Worm (Caenorhabditis elegans) whole organism, L1 larva: Measurements from ENCODE around the gene W09C2.8.

Experiments
- blmp-1 ChIP-seq: fragments of 150-350 bp; optimal IDR thresholded peaks from 2 replicates; lab custom pipeline; 2014; ENCODE audit warnings: missing biosample characterization, missing genetic modification characterization
- dpl-1 ChIP-seq, 3 experiments: fragments of 150-350 bp in 2 of 3; sonication (generic microtip) in 1 of 3; optimal IDR thresholded peaks; 2 replicates each; lab custom pipeline; 2014 to 2017; ENCODE audit warnings: missing biosample characterization in 3 of 3, missing genetic modification characterization in 3 of 3, missing genetic modification reagents in 3 of 3
- efl-1 ChIP-seq, 4 experiments: fragments of 150-350 bp; optimal IDR thresholded peaks in 3 of 4; peaks in 1 of 4; 1 replicate in 1 of 4; 2 replicates in 3 of 4; lab custom pipeline; 2014; ENCODE audit warnings: missing biosample characterization in 2 of 4, missing genetic modification characterization in 2 of 4, missing genetic modification reagents in 2 of 4
- elt-3 ChIP-seq, 6 experiments: fragments of 150-350 bp in 1 of 6; sonication (generic microtip); optimal IDR thresholded peaks; 2 replicates each; lab custom pipeline; 2017 to 2018; ENCODE audit warnings: missing biosample characterization in 6 of 6, missing genetic modification characterization in 6 of 6, inconsistent platforms in 1 of 6
- lin-39 ChIP-seq: fragments of 150-350 bp; optimal IDR thresholded peaks from 2 replicates; lab custom pipeline; 2014; ENCODE audit warnings: missing biosample characterization, missing genetic modification reagents, missing genetic modification characterization
- nhr-28 ChIP-seq: fragments of 150-350 bp; optimal IDR thresholded peaks from 2 replicates; lab custom pipeline; 2014; ENCODE audit warnings: missing biosample characterization, missing genetic modification characterization
- nhr-77 ChIP-seq: fragments of 150-350 bp; optimal IDR thresholded peaks from 2 replicates; lab custom pipeline; 2014; ENCODE audit warnings: missing biosample characterization, missing genetic modification characterization
- nhr-90 ChIP-seq: sonication (generic microtip); optimal IDR thresholded peaks from 2 replicates; lab custom pipeline; 2016; ENCODE audit warnings: mild to moderate bottlenecking, missing genetic modification characterization, missing compliant biosample characterization; ENCODE audit not compliant: poor library complexity
- snpc-4 ChIP-seq: fragments of 150-350 bp; optimal IDR thresholded peaks from 2 replicates; lab custom pipeline; 2014; ENCODE audit warnings: missing biosample characterization, missing genetic modification characterization
- unc-130 ChIP-seq: fragments of 150-350 bp; optimal IDR thresholded peaks from 2 replicates; lab custom pipeline; 2017; ENCODE audit warnings: missing biosample characterization, missing genetic modification characterization, inconsistent platforms
- unc-98 ChIP-seq: fragments of 200-800 bp; sonication (Bioruptor generic); IDR thresholded peaks from 2 replicates; pipeline ENCODE4 v1.3.6; 2022; ENCODE audit warnings: missing genetic modification characterization, missing compliant biosample characterization
- vab-15 ChIP-seq: sonication (generic microtip); optimal IDR thresholded peaks from 2 replicates; lab custom pipeline; 2017; ENCODE audit warnings: missing genotype, mild to moderate bottlenecking, missing genetic modification characterization, missing compliant biosample characterization
- ztf-11 ChIP-seq, 2 experiments: sonication (generic microtip); optimal IDR thresholded peaks; 2 replicates each; lab custom pipeline; 2016 to 2017; ENCODE audit warnings: missing genetic modification characterization in 2 of 2, missing biosample characterization in 1 of 2, missing compliant biosample characterization in 1 of 2

- TF ChIP-seq blmp-1 (no peak), nhr-28 (tag; lab: Kevin White, UChicago) (no peak), vab-15 (tag; lab: Kevin White, UChicago) (no peak), lin-39 (tag; lab: Kevin White, UChicago) (no peak), unc-98 (GFP tag; lab: Robert Waterston, UW) (no peak), nhr-77 (tag; lab: Kevin White, UChicago) (no peak), efl-1 (optimal IDR thresholded peaks at IDR 0.05; lab: Kevin White, UChicago) (no peak), efl-1 (GFP tag; optimal IDR thresholded peaks at IDR 0.05 in 1 of 2; lab: Kevin White, UChicago) (peak in 1 of 2 experiments; percentile 56), ztf-11 (tag; optimal IDR thresholded peaks at IDR 0.05; lab: Kevin White, UChicago) (no peak), unc-130 (tag; lab: Kevin White, UChicago) (no peak), dpl-1 (GFP tag; optimal IDR thresholded peaks at IDR 0.05; lab: Kevin White, UChicago) (no peak), snpc-4 (tag; lab: Kevin White, UChicago) (no peak), elt-3 (tag; optimal IDR thresholded peaks at IDR 0.05; lab: Kevin White, UChicago) (no peak), nhr-90 (tag; lab: Kevin White, UChicago) (no peak)
Observed at ce11 chrIV:9668103-9668672, 44.0 kb upstream of the W09C2.8 start.
